Fruit fly (Drosophila melanogaster) whole organism: Measurements from ENCODE around the gene Jhbp13.

Source experiments
- CG8478 ChIP-seq: fragments of >200 bp; optimal IDR thresholded peaks from 2 replicates; lab custom pipeline; 2018; ENCODE audit warnings: inconsistent platforms
- Dll ChIP-seq: fragments of >200 bp; optimal IDR thresholded peaks from 2 replicates; lab custom pipeline; 2017
- pan ChIP-seq: fragments of >200 bp; optimal IDR thresholded peaks from 2 replicates; lab custom pipeline; 2017
- usp ChIP-seq: fragments of >200 bp; optimal IDR thresholded peaks from 2 replicates; lab custom pipeline; 2017; ENCODE audit warnings: missing biosample characterization, missing genetic modification characterization, mixed read lengths

DNA sequence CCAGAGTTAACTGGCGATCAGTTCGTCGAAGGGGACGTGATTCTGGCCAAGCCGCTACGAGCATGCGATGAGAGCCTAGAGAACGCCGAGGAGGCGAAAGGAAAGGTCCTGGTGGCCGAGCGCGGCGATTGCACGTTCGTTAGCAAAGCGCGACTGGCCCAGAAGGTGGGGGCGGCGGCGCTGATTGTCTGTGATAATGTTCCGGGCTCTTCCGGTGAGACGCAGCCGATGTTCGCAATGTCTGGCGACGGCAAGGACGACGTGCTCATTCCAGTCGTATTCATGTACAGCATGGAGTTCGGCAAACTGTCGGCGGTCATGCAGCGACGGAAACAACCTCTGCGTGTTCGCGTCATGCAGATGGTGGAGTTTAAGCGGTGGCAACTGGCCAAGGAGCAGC lies 44.0 kb upstream of the Jhbp13 start:
- TF ChIP-seq CG8478 (lab: Kevin White, UChicago): no peak
- TF ChIP-seq pan (lab: Kevin White, UChicago): no peak
- TF ChIP-seq Dll (lab: Kevin White, UChicago): no peak
- no peak for TF ChIP-seq usp (GFP tag; lab: Kevin White, UChicago)
